Fruit fly (Drosophila melanogaster) Kc167 (cell line): Measurements from ENCODE around the gene e.

Experiments used
- Sin3A ChIP-seq: fragments of >200 bp; optimal IDR thresholded peaks from 2 replicates; lab custom pipeline; 2018; ENCODE audit warnings: missing external identifiers
- ttk ChIP-seq: sonication (Bioruptor generic); optimal IDR thresholded peaks from 2 replicates; lab custom pipeline; 2017; ENCODE audit warnings: missing external identifiers

DNA sequence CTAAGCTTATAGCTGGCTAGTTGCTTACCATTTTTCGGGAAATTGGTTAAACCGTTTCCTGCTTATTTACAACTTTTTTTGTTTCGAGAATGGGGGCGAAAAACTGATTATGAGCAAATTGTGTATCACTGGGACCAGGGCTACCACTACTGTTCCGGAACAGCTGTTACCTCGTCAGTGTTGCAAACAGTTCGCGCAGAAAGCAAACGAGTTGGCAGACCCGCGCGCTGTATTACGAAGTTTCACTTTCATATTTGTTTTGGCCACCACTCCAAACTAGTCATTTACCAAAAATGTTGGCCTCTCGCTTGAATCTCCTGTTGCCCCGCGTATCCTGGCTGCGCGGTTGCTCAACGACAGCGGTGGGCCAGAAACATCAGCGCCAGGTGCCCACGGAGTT is 32.9 kb upstream of the e start, which contains the start of the genes AP-2sigma and Idi:
- no peak for TF ChIP-seq ttk (lab: Kevin White, UChicago)
- no peak for TF ChIP-seq Sin3A
